Fruit fly (Drosophila melanogaster): ENCODE data around the gene Madm.
A peak's percentile ranks its signal among the peaks of the same experiment; 100 is the strongest.

The Madm gene

DNA sequence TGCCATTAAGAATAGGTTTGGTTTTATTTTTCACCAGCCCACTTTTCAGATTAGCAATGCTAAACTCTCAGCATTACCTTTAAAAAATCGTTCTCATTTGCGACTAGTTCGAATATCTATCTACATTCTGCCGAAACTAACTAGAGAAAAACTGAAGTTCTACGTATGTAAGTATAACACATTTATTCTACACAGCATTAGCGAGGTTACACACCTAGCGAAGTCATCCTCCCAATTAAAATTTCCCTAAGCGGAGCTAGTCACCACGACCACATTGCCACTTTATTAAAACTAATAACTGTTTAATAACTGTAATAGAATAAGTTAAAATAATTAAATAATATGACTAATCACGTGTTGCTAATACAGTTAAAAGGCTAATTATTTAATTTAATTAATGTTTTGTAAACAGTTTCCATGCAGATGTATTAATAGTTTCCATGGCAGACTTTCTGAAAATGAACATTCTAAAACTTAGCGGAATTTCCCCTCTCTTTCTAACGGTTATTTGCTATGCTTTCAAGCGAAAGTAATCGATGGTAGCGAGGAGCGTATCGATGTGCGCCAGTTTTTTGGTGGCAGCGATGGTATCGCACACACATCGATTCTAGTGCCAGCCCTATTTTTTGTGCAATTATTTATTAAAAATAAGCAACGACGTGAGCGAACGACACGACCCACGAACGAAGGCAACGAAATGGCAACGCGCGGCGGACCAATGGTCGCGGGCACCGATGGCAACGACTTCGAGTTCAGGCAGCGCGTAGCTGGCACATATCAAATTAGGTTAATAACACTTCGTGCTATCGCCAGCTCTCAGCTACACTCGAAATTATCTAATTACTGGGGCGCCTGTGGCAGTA is 36.7 kb downstream of the Madm start, which contains the start of gene jagn (continued):
- no peak for TF ChIP-seq NC2α (GFP tag; optimal IDR thresholded peaks at IDR 0.05)
- no peak for TF ChIP-seq gcm (GFP tag; optimal IDR thresholded peaks at IDR 0.05)
- peak; percentile 52 for TF ChIP-seq CG7839 (tag; optimal IDR thresholded peaks at IDR 0.05)
- peak; percentile 63 for TF ChIP-seq lab (GFP tag; optimal IDR thresholded peaks at IDR 0.05)
- TF ChIP-seq zen2 (GFP tag; IDR thresholded peaks at IDR 0.05; ENCODE audit: partially characterized antibody): peak; percentile 99
- TF ChIP-seq sob (GFP tag; IDR thresholded peaks at IDR 0.05): peak; percentile 72; the same call in 1 of the 2 replicates
- TF ChIP-seq CG4707 (GFP tag; optimal IDR thresholded peaks at IDR 0.05): no peak
- no peak for TF ChIP-seq CkIIα-i1 (GFP tag; IDR thresholded peaks at IDR 0.05)
- TF ChIP-seq MBD-R2 (GFP tag; IDR thresholded peaks at IDR 0.05): peak; percentile 80
- TF ChIP-seq CG8478 (optimal IDR thresholded peaks at IDR 0.05): no peak
- peak; percentile 90 for TF ChIP-seq pzg (GFP tag; optimal IDR thresholded peaks at IDR 0.05)
- peak; percentile 61 for TF ChIP-seq CG17385 (GFP tag; optimal IDR thresholded peaks at IDR 0.05)
- 0 out of 2 replicates have a peak, but pooled peaks have one; percentile 29 for TF ChIP-seq Awh (GFP tag; IDR thresholded peaks at IDR 0.05)
- peak; percentile 36 for TF ChIP-seq CG11398 (GFP tag; optimal IDR thresholded peaks at IDR 0.05)
- TF ChIP-seq Lhr (GFP tag; optimal IDR thresholded peaks at IDR 0.05): peak; percentile 86
- TF ChIP-seq zfh1 (GFP tag; IDR thresholded peaks at IDR 0.05): peak; percentile 68; the same call in 2 of the 3 replicates
- TF ChIP-seq Optix (GFP tag; IDR thresholded peaks at IDR 0.05): peak; percentile 53; the same call in 1 of the 3 replicates
- TF ChIP-seq Lpt (GFP tag; optimal IDR thresholded peaks at IDR 0.05): no peak
- peak; percentile 6 for TF ChIP-seq tup (GFP tag; optimal IDR thresholded peaks at IDR 0.05)
- peak in 1 of 2 experiments; percentile 37 for TF ChIP-seq bsh (GFP tag; optimal IDR thresholded peaks at IDR 0.05)
- TF ChIP-seq HLHmδ (GFP tag; optimal IDR thresholded peaks at IDR 0.05): no peak
- peak; percentile 6 for TF ChIP-seq CG7928 (GFP tag; optimal IDR thresholded peaks at IDR 0.05)
- peak; percentile 18 for TF ChIP-seq fd3F (GFP tag; optimal IDR thresholded peaks at IDR 0.05)
- TF ChIP-seq CG16779 (GFP tag; IDR thresholded peaks at IDR 0.05): 0 out of 2 replicates have a peak, but pooled peaks have one; percentile 27
- peak; percentile 54 for TF ChIP-seq her (GFP tag; optimal IDR thresholded peaks at IDR 0.05)
- TF ChIP-seq ash1 (GFP tag; optimal IDR thresholded peaks at IDR 0.05): no peak
- TF ChIP-seq CG13624 (GFP tag; optimal IDR thresholded peaks at IDR 0.05): peak; percentile 68
- peak; percentile 100 for TF ChIP-seq knrl (GFP tag; IDR thresholded peaks at IDR 0.05; ENCODE audit: partially characterized antibody)
- peak; percentile 54 for TF ChIP-seq CG17912 (GFP tag; optimal IDR thresholded peaks at IDR 0.05)
- TF ChIP-seq H15 (GFP tag; IDR thresholded peaks at IDR 0.05): peak; percentile 33; the same call in 1 of the 3 replicates
- TF ChIP-seq toy (GFP tag; IDR thresholded peaks at IDR 0.05): peak; percentile 75
- TF ChIP-seq Dek (tag; optimal IDR thresholded peaks at IDR 0.05): peak; percentile 60
- TF ChIP-seq CG6254 (GFP tag; optimal IDR thresholded peaks at IDR 0.05): peak; percentile 12
- TF ChIP-seq repo (GFP tag; optimal IDR thresholded peaks at IDR 0.05): peak; percentile 36
- TF ChIP-seq gro (GFP tag; optimal IDR thresholded peaks at IDR 0.05): peak; percentile 78
- TF ChIP-seq az2 (GFP tag; optimal IDR thresholded peaks at IDR 0.05): peak; percentile 51
- TF ChIP-seq Sox102F (GFP tag; optimal IDR thresholded peaks at IDR 0.05): peak; percentile 26
- TF ChIP-seq hb (GFP tag; IDR thresholded peaks at IDR 0.05; ENCODE audit: partially characterized antibody): peak; percentile 100
- no peak for TF ChIP-seq sc (optimal IDR thresholded peaks at IDR 0.05)
- peak; percentile 20 for TF ChIP-seq sc (GFP tag; optimal IDR thresholded peaks at IDR 0.05)
- TF ChIP-seq esg (GFP tag; conservative IDR thresholded peaks at IDR 0.05): no peak
- peak; percentile 13 for TF ChIP-seq CG12071 (GFP tag; optimal IDR thresholded peaks at IDR 0.05)
- no peak for TF ChIP-seq CG6813 (GFP tag; optimal IDR thresholded peaks at IDR 0.05)
- TF ChIP-seq CG18476 (GFP tag; optimal IDR thresholded peaks at IDR 0.05): peak; percentile 23
- TF ChIP-seq CG17829 (tag; optimal IDR thresholded peaks at IDR 0.05): peak; percentile 62
- peak; percentile 98 for TF ChIP-seq CG34224 (GFP tag; IDR thresholded peaks at IDR 0.05; ENCODE audit: partially characterized antibody)
- peak; percentile 62 for TF ChIP-seq CG10462 (GFP tag; optimal IDR thresholded peaks at IDR 0.05)
- TF ChIP-seq CG15514 (GFP tag; optimal IDR thresholded peaks at IDR 0.05): peak; percentile 87

Data from whole organism, embryonic.